Fruit fly (Drosophila melanogaster): Measurements from ENCODE around the gene rg.

The rg gene

dm6 chrX:5084146-5085085 lies 1.1 kb upstream of the rg start, which contains the start of gene CG32767 (continued):
- TF ChIP-seq tll (GFP tag; optimal IDR thresholded peaks at IDR 0.05): no peak
- TF ChIP-seq nerfin-2 (GFP tag; IDR thresholded peaks at IDR 0.05; ENCODE audit: partially characterized antibody): peak; percentile 81
- TF ChIP-seq trh (GFP tag; optimal IDR thresholded peaks at IDR 0.05): no peak
- TF ChIP-seq CG8281 (tag; optimal IDR thresholded peaks at IDR 0.05): no peak
- peak; percentile 34 for TF ChIP-seq Sox102F (GFP tag; optimal IDR thresholded peaks at IDR 0.05)
- TF ChIP-seq CG8089 (GFP tag; optimal IDR thresholded peaks at IDR 0.05): peak; percentile 21
- no peak for TF ChIP-seq CG7271 (tag; optimal IDR thresholded peaks at IDR 0.05)
- TF ChIP-seq CG7556 (GFP tag; optimal IDR thresholded peaks at IDR 0.05): no peak
- TF ChIP-seq amos (GFP tag; IDR thresholded peaks at IDR 0.05; ENCODE audit: partially characterized antibody): peak; percentile 97
- TF ChIP-seq CG12769 (tag; optimal IDR thresholded peaks at IDR 0.05): peak; percentile 19
- no peak for TF ChIP-seq en (GFP tag; optimal IDR thresholded peaks at IDR 0.05)
- TF ChIP-seq Dek (tag; optimal IDR thresholded peaks at IDR 0.05): peak; percentile 66
- TF ChIP-seq Dad (GFP tag; optimal IDR thresholded peaks at IDR 0.05): peak; percentile 21
- TF ChIP-seq onecut (GFP tag; IDR thresholded peaks at IDR 0.05): no peak
- TF ChIP-seq pb (GFP tag; optimal IDR thresholded peaks at IDR 0.05): no peak
- peak; percentile 20 for TF ChIP-seq zfh2 (GFP tag; optimal IDR thresholded peaks at IDR 0.05)
- TF ChIP-seq jing (GFP tag; optimal IDR thresholded peaks at IDR 0.05): no peak
- no peak for TF ChIP-seq CG30020 (tag; optimal IDR thresholded peaks at IDR 0.05)
- no peak; the same call in 2 of the 3 replicates for TF ChIP-seq B-H1 (GFP tag; IDR thresholded peaks at IDR 0.05)
- TF ChIP-seq unc-4 (GFP tag; IDR thresholded peaks at IDR 0.05; ENCODE audit: partially characterized antibody): peak; percentile 88
- TF ChIP-seq CG5953 (GFP tag; IDR thresholded peaks at IDR 0.05): no peak
- peak; percentile 2 for TF ChIP-seq tx (GFP tag; optimal IDR thresholded peaks at IDR 0.05)
- peak; percentile 81 for TF ChIP-seq HLH4C (GFP tag; IDR thresholded peaks at IDR 0.05; ENCODE audit: partially characterized antibody)
- TF ChIP-seq CG33557 (GFP tag; optimal IDR thresholded peaks at IDR 0.05): no peak
- no peak for TF ChIP-seq h (optimal IDR thresholded peaks at IDR 0.05)
- TF ChIP-seq Dip3 (GFP tag; optimal IDR thresholded peaks at IDR 0.05): no peak
- peak; percentile 97 for TF ChIP-seq Opbp (GFP tag; IDR thresholded peaks at IDR 0.05; ENCODE audit: partially characterized antibody)
- TF ChIP-seq PHDP (tag; optimal IDR thresholded peaks at IDR 0.05): peak; percentile 22
- peak; percentile 16 for TF ChIP-seq fu2 (GFP tag; optimal IDR thresholded peaks at IDR 0.05)
- no peak for TF ChIP-seq scrt (GFP tag; optimal IDR thresholded peaks at IDR 0.05)
- TF ChIP-seq fd64A (GFP tag; optimal IDR thresholded peaks at IDR 0.05): no peak
- no peak for TF ChIP-seq CG9437 (GFP tag; optimal IDR thresholded peaks at IDR 0.05)
- peak; percentile 85 for TF ChIP-seq gfzf (GFP tag; optimal IDR thresholded peaks at IDR 0.05)
- no peak for TF ChIP-seq fd3F (GFP tag; optimal IDR thresholded peaks at IDR 0.05)
- TF ChIP-seq HLH54F (GFP tag; optimal IDR thresholded peaks at IDR 0.05): peak; percentile 24
- TF ChIP-seq ato (GFP tag; IDR thresholded peaks at IDR 0.05; ENCODE audit: partially characterized antibody): peak; percentile 85
- TF ChIP-seq Sin3A (optimal IDR thresholded peaks at IDR 0.05): no peak
- 0 out of 2 replicates have a peak, but pooled peaks have one; percentile 18 for TF ChIP-seq lmd (GFP tag; IDR thresholded peaks at IDR 0.05)
- TF ChIP-seq Spps (tag; optimal IDR thresholded peaks at IDR 0.05): no peak
- TF ChIP-seq CG32532 (GFP tag; IDR thresholded peaks at IDR 0.05): no peak; the same call in 1 of the 2 replicates
- no peak for TF ChIP-seq ham (GFP tag; IDR thresholded peaks at IDR 0.05)
- no peak for TF ChIP-seq CrebB (tag; optimal IDR thresholded peaks at IDR 0.05)
- TF ChIP-seq gcm2 (GFP tag; optimal IDR thresholded peaks at IDR 0.05): no peak
- TF ChIP-seq CG9932 (GFP tag; IDR thresholded peaks at IDR 0.05): peak; percentile 68
- peak; percentile 46 for TF ChIP-seq CG7839 (tag; optimal IDR thresholded peaks at IDR 0.05)
- no peak for TF ChIP-seq dimm (GFP tag; IDR thresholded peaks at IDR 0.05)
- TF ChIP-seq CG8290 (GFP tag; optimal IDR thresholded peaks at IDR 0.05): no peak
- peak in 1 of 2 experiments; percentile 36 for TF ChIP-seq CG8290 (tag; optimal IDR thresholded peaks at IDR 0.05)
- peak; percentile 10 for TF ChIP-seq CG1792 (GFP tag; optimal IDR thresholded peaks at IDR 0.05)

Measured in whole organism, embryonic.